Worm (Caenorhabditis elegans): ENCODE measurements around the gene R08C7.4.

R08C7.4 gene

DNA sequence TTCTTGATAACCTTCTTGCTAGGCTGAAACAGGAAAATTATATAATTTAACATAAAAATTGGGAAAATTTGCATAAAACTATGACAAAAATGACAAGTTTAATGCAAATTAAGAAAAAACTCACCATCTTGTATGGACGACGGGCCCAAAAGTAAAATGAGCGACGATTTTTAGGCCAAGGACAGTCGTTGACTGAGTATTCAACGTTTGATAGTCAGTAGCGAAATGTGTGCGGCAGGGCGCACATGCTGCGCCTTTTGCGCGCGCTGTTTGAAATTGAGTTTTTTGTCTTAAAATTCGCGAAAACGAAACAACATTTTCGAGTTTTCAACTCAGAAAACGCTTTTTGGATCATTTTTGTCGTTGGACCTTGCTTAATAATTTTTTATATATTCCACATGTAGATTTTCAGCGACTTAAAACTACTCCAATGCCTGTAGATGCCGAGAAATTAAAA is 44.4 kb upstream of the R08C7.4 start, which contains the start of the genes rpl-7A and set-21 (continued):
- TF ChIP-seq dpl-1 (GFP tag; optimal IDR thresholded peaks at IDR 0.05) = peak; percentile 94 to 95 (median 95)
- TF ChIP-seq C16A3.4 (tag; optimal IDR thresholded peaks at IDR 0.05) = peak; percentile 91
- TF ChIP-seq lin-39 (tag; optimal IDR thresholded peaks at IDR 0.05) = peak; percentile 26
- peak; percentile 83 for TF ChIP-seq lir-3 (tag; optimal IDR thresholded peaks at IDR 0.05; ENCODE audit: poor library complexity)
- TF ChIP-seq mef-2 (tag; optimal IDR thresholded peaks at IDR 0.05) = no peak
- peak in 1 of 2 experiments; percentile 92 for TF ChIP-seq ztf-11 (tag; optimal IDR thresholded peaks at IDR 0.05)
- peak; percentile 97 for TF ChIP-seq xbp-1 (tag; optimal IDR thresholded peaks at IDR 0.05)
- no peak for TF ChIP-seq pag-3 (tag; optimal IDR thresholded peaks at IDR 0.05; ENCODE audit: borderline replicate concordance, insufficient read depth)
- no peak for TF ChIP-seq hlh-4 (tag; optimal IDR thresholded peaks at IDR 0.05)
- TF ChIP-seq ztf-4 (tag; optimal IDR thresholded peaks at IDR 0.05) = peak; percentile 89
- peak; percentile 98 for TF ChIP-seq snu-23 (GFP tag; optimal IDR thresholded peaks at IDR 0.05)
- TF ChIP-seq mdl-1 (tag; optimal IDR thresholded peaks at IDR 0.05) = peak in 1 of 2 experiments; percentile 67
- TF ChIP-seq skn-1 (tag; optimal IDR thresholded peaks at IDR 0.05) = peak; percentile 61
- peak; percentile 60 for TF ChIP-seq hpl-2 (GFP tag; optimal IDR thresholded peaks at IDR 0.05)
- TF ChIP-seq ceh-63 (GFP tag; optimal IDR thresholded peaks at IDR 0.05) = peak; percentile 26
- peak; percentile 97 for TF ChIP-seq rnt-1 (tag; optimal IDR thresholded peaks at IDR 0.05)
- TF ChIP-seq nhr-90 (tag; optimal IDR thresholded peaks at IDR 0.05; ENCODE audit: poor library complexity) = peak; percentile 96
- TF ChIP-seq swsn-7 (tag; optimal IDR thresholded peaks at IDR 0.05) = peak; percentile 95
- peak; percentile 82 for TF ChIP-seq fkh-10 (GFP tag; optimal IDR thresholded peaks at IDR 0.05)
- TF ChIP-seq nhr-19 (GFP tag; conservative IDR thresholded peaks at IDR 0.05) = peak; percentile 98
- peak; percentile 99 for TF ChIP-seq grh-1 (GFP tag; IDR thresholded peaks at IDR 0.05)
- TF ChIP-seq ceh-8 (GFP tag; optimal IDR thresholded peaks at IDR 0.05) = peak; percentile 81
- TF ChIP-seq elt-3 (tag; optimal IDR thresholded peaks at IDR 0.05) = peak; percentile 20 to 85 (median 78)
- TF ChIP-seq tbx-2 (tag; optimal IDR thresholded peaks at IDR 0.05) = peak; percentile 95
- TF ChIP-seq C04F5.9 (tag; optimal IDR thresholded peaks at IDR 0.05) = peak; percentile 90
- no peak for TF ChIP-seq zag-1 (tag; optimal IDR thresholded peaks at IDR 0.05)
- peak; percentile 93 for TF ChIP-seq unc-98 (GFP tag; IDR thresholded peaks at IDR 0.05)
- no peak for TF ChIP-seq unc-30 (tag; optimal IDR thresholded peaks at IDR 0.05)
- no peak for TF ChIP-seq alr-1 (tag; optimal IDR thresholded peaks at IDR 0.05; ENCODE audit: borderline replicate concordance)
- TF ChIP-seq Y116A8C.19 (tag; optimal IDR thresholded peaks at IDR 0.05; ENCODE audit: borderline replicate concordance) = no peak
- TF ChIP-seq zip-4 (GFP tag; optimal IDR thresholded peaks at IDR 0.05) = peak; percentile 88
- TF ChIP-seq blmp-1 (tag; optimal IDR thresholded peaks at IDR 0.05) = peak; percentile 53
- TF ChIP-seq mep-1 (tag; optimal IDR thresholded peaks at IDR 0.05) = peak; percentile 87
- no peak for TF ChIP-seq unc-62 (GFP tag; optimal IDR thresholded peaks at IDR 0.05)
- peak; percentile 77 for TF ChIP-seq F16B12.6 (tag; optimal IDR thresholded peaks at IDR 0.05)
- no peak for TF ChIP-seq nhr-84 (tag; optimal IDR thresholded peaks at IDR 0.05)
- peak; percentile 80 for TF ChIP-seq C34B4.2 (tag; optimal IDR thresholded peaks at IDR 0.05)
- TF ChIP-seq nhr-71 (tag; optimal IDR thresholded peaks at IDR 0.05) = peak; percentile 98
- peak; percentile 99 for TF ChIP-seq isw-1 (GFP tag; IDR thresholded peaks at IDR 0.05)
- peak; percentile 78 for TF ChIP-seq lin-13 (GFP tag; optimal IDR thresholded peaks at IDR 0.05)
- TF ChIP-seq vab-15 (tag; optimal IDR thresholded peaks at IDR 0.05) = peak; percentile 81
- no peak for TF ChIP-seq tlp-1 (tag; optimal IDR thresholded peaks at IDR 0.05)
- TF ChIP-seq unc-130 (tag; optimal IDR thresholded peaks at IDR 0.05) = peak; percentile 77
- peak; percentile 92 for TF ChIP-seq mab-9 (GFP tag; IDR thresholded peaks at IDR 0.05)
- no peak for TF ChIP-seq ces-1 (GFP tag; optimal IDR thresholded peaks at IDR 0.05)
- peak; percentile 85 for TF ChIP-seq aly-2 (tag; optimal IDR thresholded peaks at IDR 0.05)
- TF ChIP-seq ama-1 (optimal IDR thresholded peaks at IDR 0.05) = no peak
